Worm (Caenorhabditis elegans) whole organism, L2 larva: Measurements from ENCODE around the gene Y59A8B.8.

Experiments
- F13H6.1 ChIP-seq: sonication (generic microtip); optimal IDR thresholded peaks from 2 replicates; lab custom pipeline; 2016; ENCODE audit warnings: missing genetic modification characterization, missing compliant biosample characterization
- R02D3.7 ChIP-seq: fragments of 150-350 bp; optimal IDR thresholded peaks from 2 replicates; lab custom pipeline; 2014; ENCODE audit warnings: missing biosample characterization, missing genetic modification characterization
- Y55F3AM.14 ChIP-seq: fragments of 200-800 bp; sonication (Bioruptor generic); optimal IDR thresholded peaks from 2 replicates; lab custom pipeline; 2018; ENCODE audit warnings: mild to moderate bottlenecking, missing genetic modification characterization, missing compliant biosample characterization
- ama-1 ChIP-seq: fragments of 150-350 bp; optimal IDR thresholded peaks from 2 replicates; lab custom pipeline; 2018; ENCODE audit warnings: inconsistent platforms
- blmp-1 ChIP-seq: sonication (generic microtip); optimal IDR thresholded peaks from 2 replicates; lab custom pipeline; 2017; ENCODE audit warnings: missing genetic modification characterization, mild to moderate bottlenecking, missing compliant biosample characterization, antibody characterized with exemption, moderate library complexity; ENCODE audit not compliant: insufficient read depth
- ceh-16 ChIP-seq: fragments of 150-350 bp; optimal IDR thresholded peaks from 2 replicates; lab custom pipeline; 2014; ENCODE audit warnings: missing biosample characterization, missing genetic modification characterization
- ceh-82 ChIP-seq: fragments of 150-350 bp; optimal IDR thresholded peaks from 2 replicates; lab custom pipeline; 2014; ENCODE audit warnings: missing biosample characterization, missing genetic modification characterization
- crh-2 ChIP-seq: sonication (generic microtip); optimal IDR thresholded peaks from 2 replicates; lab custom pipeline; 2017; ENCODE audit warnings: missing biosample characterization, missing genetic modification characterization
- egl-27 ChIP-seq: sonication (generic microtip); optimal IDR thresholded peaks from 3 replicates; lab custom pipeline; 2017; ENCODE audit warnings: missing biosample characterization, missing genetic modification reagents, missing genetic modification characterization
- elt-3 ChIP-seq: sonication (generic microtip); optimal IDR thresholded peaks from 2 replicates; lab custom pipeline; 2017; ENCODE audit warnings: missing biosample characterization, missing genetic modification characterization
- fos-1 ChIP-seq: fragments of 150-350 bp; optimal IDR thresholded peaks from 2 replicates; lab custom pipeline; 2014; ENCODE audit warnings: missing biosample characterization, missing genetic modification characterization
- lin-39 ChIP-seq: fragments of 150-350 bp; optimal IDR thresholded peaks from 2 replicates; lab custom pipeline; 2014; ENCODE audit warnings: missing biosample characterization, missing genetic modification reagents, missing genetic modification characterization
- lsy-2 ChIP-seq, 2 experiments: fragments of 150-350 bp in 1 of 2; sonication (generic microtip) in 1 of 2; optimal IDR thresholded peaks; 2 replicates each; lab custom pipeline; 2014 to 2017; ENCODE audit warnings: missing biosample characterization in 2 of 2, missing genetic modification characterization in 2 of 2
- mab-5 ChIP-seq: fragments of 150-350 bp; optimal IDR thresholded peaks from 2 replicates; lab custom pipeline; 2014; ENCODE audit warnings: missing biosample characterization, missing genetic modification characterization
- nhr-10 ChIP-seq: sonication (generic microtip); optimal IDR thresholded peaks from 2 replicates; lab custom pipeline; 2017; ENCODE audit warnings: missing biosample characterization, missing genetic modification characterization
- nhr-21 ChIP-seq: fragments of 150-350 bp; optimal IDR thresholded peaks from 2 replicates; lab custom pipeline; 2014; ENCODE audit warnings: missing biosample characterization, missing genetic modification characterization
- nhr-23 ChIP-seq: fragments of 150-350 bp; optimal IDR thresholded peaks from 2 replicates; lab custom pipeline; 2014; ENCODE audit warnings: missing biosample characterization, missing genetic modification reagents, missing genetic modification characterization
- nhr-237 ChIP-seq: fragments of 150-350 bp; optimal IDR thresholded peaks from 2 replicates; lab custom pipeline; 2014; ENCODE audit warnings: missing biosample characterization, missing genetic modification characterization
- nhr-77 ChIP-seq: fragments of 150-350 bp; optimal IDR thresholded peaks from 2 replicates; lab custom pipeline; 2014; ENCODE audit warnings: missing biosample characterization, missing genetic modification characterization
- skn-1 ChIP-seq: sonication (generic microtip); optimal IDR thresholded peaks from 2 replicates; lab custom pipeline; 2017; ENCODE audit warnings: missing biosample characterization, missing genetic modification characterization
- sma-3 ChIP-seq: sonication (generic microtip); optimal IDR thresholded peaks from 2 replicates; lab custom pipeline; 2016; ENCODE audit warnings: missing genetic modification reagents, missing genetic modification characterization, missing compliant biosample characterization
- unc-39 ChIP-seq: fragments of 150-350 bp; optimal IDR thresholded peaks from 2 replicates; lab custom pipeline; 2014; ENCODE audit warnings: missing biosample characterization, missing genetic modification characterization
- unc-55 ChIP-seq: fragments of 150-350 bp; sonication (generic microtip); optimal IDR thresholded peaks from 3 replicates; lab custom pipeline; 2014; ENCODE audit warnings: missing biosample characterization, missing genetic modification reagents, missing genetic modification characterization
- ztf-11 ChIP-seq: sonication (generic microtip); optimal IDR thresholded peaks from 2 replicates; lab custom pipeline; 2017; ENCODE audit warnings: missing biosample characterization, missing genetic modification characterization
- ztf-4 ChIP-seq: fragments of 150-350 bp; optimal IDR thresholded peaks from 2 replicates; lab custom pipeline; 2014; ENCODE audit warnings: missing biosample characterization, missing genetic modification characterization

Y59A8B.8 gene

DNA sequence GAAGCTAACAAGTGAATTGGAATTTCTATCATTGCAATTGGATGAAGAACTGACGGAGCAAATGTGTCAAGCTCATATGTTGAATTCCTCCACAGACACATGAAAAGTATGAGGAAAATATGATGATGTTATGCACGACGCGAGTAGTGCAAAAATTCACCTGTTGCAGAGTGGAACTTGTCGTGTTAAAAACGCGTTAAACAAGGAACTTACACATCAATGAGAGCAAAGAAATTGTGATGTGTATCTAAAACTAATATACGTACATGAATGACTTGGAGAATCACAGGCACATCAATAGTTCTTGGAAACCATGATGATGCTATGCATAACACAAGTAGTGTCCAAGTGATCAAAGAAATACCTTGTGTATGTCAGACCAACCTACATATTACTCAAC is 48.9 kb downstream of the Y59A8B.8 start, which contains the start of gene srh-134:
srh-134 (minus strand) TSS at position 101 of the 400 bp plus-strand sequence.
- TF ChIP-seq mab-5 (tag; lab: Kevin White, UChicago) = no peak
- TF ChIP-seq egl-27 (tag; lab: Kevin White, UChicago) = no peak
- TF ChIP-seq ama-1 = no peak
- TF ChIP-seq ztf-4 = no peak
- no peak for TF ChIP-seq nhr-23 (tag; lab: Kevin White, UChicago)
- no peak for TF ChIP-seq lin-39
- no peak for TF ChIP-seq F13H6.1 (tag; lab: Kevin White, UChicago)
- TF ChIP-seq fos-1 (tag; lab: Kevin White, UChicago) = no peak
- no peak for TF ChIP-seq crh-2
- TF ChIP-seq nhr-10 (tag; lab: Kevin White, UChicago) = no peak
- TF ChIP-seq nhr-21 = no peak
- TF ChIP-seq blmp-1 (tag; lab: Kevin White, UChicago) = no peak
- no peak for TF ChIP-seq sma-3 (GFP tag; lab: Kevin White, UChicago)
- TF ChIP-seq ztf-11 = no peak
- TF ChIP-seq elt-3 (tag; lab: Kevin White, UChicago) = no peak
- TF ChIP-seq lsy-2 (tag; optimal IDR thresholded peaks at IDR 0.05; lab: Kevin White, UChicago) = no peak

DNA sequence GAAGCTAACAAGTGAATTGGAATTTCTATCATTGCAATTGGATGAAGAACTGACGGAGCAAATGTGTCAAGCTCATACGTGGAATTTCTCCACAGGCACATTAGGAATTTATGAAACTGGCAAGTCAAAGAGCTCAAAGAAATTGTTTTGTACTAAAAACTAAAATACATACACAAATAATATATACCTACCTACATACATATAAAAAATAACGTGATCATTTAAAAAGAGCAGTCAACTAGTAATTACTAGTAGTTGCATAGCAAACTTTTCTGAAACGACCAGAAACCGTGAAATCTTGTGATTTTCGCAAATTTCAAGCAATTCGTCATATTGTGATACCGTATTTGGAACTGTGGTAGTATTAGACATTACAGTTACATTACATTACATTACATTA is 52.0 kb downstream of the Y59A8B.8 start, which contains the start of gene srh-133:
srh-133 (minus strand) TSS at position 101 of the 400 bp plus-strand sequence.
- TF ChIP-seq blmp-1 (tag; lab: Kevin White, UChicago) = no peak
- no peak for TF ChIP-seq nhr-237 (tag; lab: Kevin White, UChicago)
- TF ChIP-seq unc-39 (tag; lab: Kevin White, UChicago) = no peak
- no peak for TF ChIP-seq egl-27 (tag; lab: Kevin White, UChicago)
- TF ChIP-seq ztf-11 = no peak
- TF ChIP-seq Y55F3AM.14 (GFP tag; lab: Kevin White, UChicago) = no peak
- no peak for TF ChIP-seq nhr-21
- TF ChIP-seq skn-1 = no peak
- TF ChIP-seq R02D3.7 (tag; lab: Kevin White, UChicago) = no peak
- TF ChIP-seq ceh-16 (tag; lab: Kevin White, UChicago) = no peak
- TF ChIP-seq elt-3 (tag; lab: Kevin White, UChicago) = no peak
- no peak for TF ChIP-seq nhr-23 (tag; lab: Kevin White, UChicago)
- no peak for TF ChIP-seq nhr-77 (tag; lab: Kevin White, UChicago)
- TF ChIP-seq unc-55 = no peak
- no peak for TF ChIP-seq fos-1 (tag; lab: Kevin White, UChicago)
- no peak for TF ChIP-seq ceh-82 (tag; lab: Kevin White, UChicago)
- no peak for TF ChIP-seq lsy-2 (tag; optimal IDR thresholded peaks at IDR 0.05; lab: Kevin White, UChicago)
